Fruit fly (Drosophila melanogaster): ENCODE results near the gene CheA75a.

dm6 chr3L:18239036-18239940 lies 12.6 kb upstream of the CheA75a start:
- TF ChIP-seq tai (GFP tag; optimal IDR thresholded peaks at IDR 0.05) (no peak), Hr83 (GFP tag; optimal IDR thresholded peaks at IDR 0.05; ENCODE audit: poor library complexity, severe bottlenecking) (no peak), dsf (GFP tag; optimal IDR thresholded peaks at IDR 0.05; ENCODE audit: borderline replicate concordance) (no peak), HLH106 (tag; optimal IDR thresholded peaks at IDR 0.05) (no peak), lola (GFP tag; optimal IDR thresholded peaks at IDR 0.05) (no peak), h (GFP tag; optimal IDR thresholded peaks at IDR 0.05) (no peak), dl (GFP tag; optimal IDR thresholded peaks at IDR 0.05; ENCODE audit: insufficient read depth in 1 of 2, partially characterized antibody in 2 of 2) (no peak), usp (GFP tag; optimal IDR thresholded peaks at IDR 0.05) (no peak), woc (GFP tag; optimal IDR thresholded peaks at IDR 0.05) (peak; percentile 65), Jra (GFP tag; optimal IDR thresholded peaks at IDR 0.05) (no peak), br (GFP tag; optimal IDR thresholded peaks at IDR 0.05) (no peak), CG32264 (GFP tag; optimal IDR thresholded peaks at IDR 0.05) (no peak), OdsH (GFP tag; optimal IDR thresholded peaks at IDR 0.05) (no peak)

Data from whole organism, wandering third instar larva.